Worm (Caenorhabditis elegans): Measurements from ENCODE around the gene nurf-1.

nurf-1 gene

DNA sequence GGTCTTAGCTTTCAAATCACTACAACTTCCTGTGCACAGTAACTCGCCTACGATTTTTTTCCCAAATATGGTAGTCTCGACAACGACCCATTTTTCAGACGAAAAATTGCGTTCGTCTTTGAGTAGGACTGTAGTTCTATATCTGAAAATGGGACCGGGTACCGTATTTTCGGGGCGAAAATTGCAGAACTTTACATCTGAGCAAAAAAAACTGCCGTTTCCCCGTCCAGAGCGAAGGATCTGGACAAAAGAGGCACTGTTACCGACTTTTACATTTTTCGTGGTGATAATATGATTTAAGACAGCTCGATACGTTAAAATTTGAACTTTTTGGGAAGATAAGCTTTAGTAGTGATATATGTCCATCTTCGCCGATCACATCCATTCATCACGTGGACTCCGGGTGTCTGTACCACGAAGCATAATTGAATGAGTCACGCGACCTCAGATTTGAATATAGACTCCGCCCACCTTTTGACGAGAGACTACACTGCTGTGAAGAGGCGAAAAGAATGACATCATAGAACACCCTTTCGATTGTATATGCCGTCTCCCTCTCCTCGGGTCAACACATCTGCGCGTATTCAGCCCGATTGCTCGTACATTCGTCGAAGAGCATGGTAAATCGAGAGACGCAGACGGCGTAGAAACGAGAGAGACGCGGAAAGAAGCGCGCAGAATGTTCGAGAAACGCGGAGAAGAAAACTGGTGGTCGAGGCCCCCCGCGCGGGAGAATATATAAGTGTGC is 14.4 kb downstream of the nurf-1 start:
- TF ChIP-seq nhr-102 (tag; optimal IDR thresholded peaks at IDR 0.05): peak; percentile 91
- peak; percentile 61 for TF ChIP-seq hmg-1.1 (GFP tag; IDR thresholded peaks at IDR 0.05)
- TF ChIP-seq unc-130 (GFP tag; optimal IDR thresholded peaks at IDR 0.05): no peak
- no peak for TF ChIP-seq madf-5 (GFP tag; IDR thresholded peaks at IDR 0.05)
- TF ChIP-seq fos-1 (tag; optimal IDR thresholded peaks at IDR 0.05): no peak
- TF ChIP-seq snpc-4 (tag; optimal IDR thresholded peaks at IDR 0.05): no peak
- no peak for TF ChIP-seq zfp-2 (tag; optimal IDR thresholded peaks at IDR 0.05)
- TF ChIP-seq vab-7 (GFP tag; IDR thresholded peaks at IDR 0.05): no peak
- no peak for TF ChIP-seq F49E8.2 (tag; optimal IDR thresholded peaks at IDR 0.05; ENCODE audit: borderline replicate concordance)
- TF ChIP-seq duxl-1 (tag; optimal IDR thresholded peaks at IDR 0.05; ENCODE audit: poor library complexity): no peak
- no peak for TF ChIP-seq saeg-2 (GFP tag; IDR thresholded peaks at IDR 0.05)
- peak; percentile 82 for TF ChIP-seq nhr-25 (tag; optimal IDR thresholded peaks at IDR 0.05; ENCODE audit: borderline replicate concordance, insufficient read depth)
- TF ChIP-seq nhr-111 (GFP tag; optimal IDR thresholded peaks at IDR 0.05): no peak
- TF ChIP-seq unc-62 (GFP tag; optimal IDR thresholded peaks at IDR 0.05 in 1 of 2): peak in 1 of 2 experiments; percentile 99
- no peak for TF ChIP-seq unc-62 (tag; optimal IDR thresholded peaks at IDR 0.05)
- TF ChIP-seq hif-1 (tag; optimal IDR thresholded peaks at IDR 0.05): peak; percentile 90 to 99
- peak; percentile 98 for TF ChIP-seq aha-1 (tag)
- TF ChIP-seq rbr-2 (tag; optimal IDR thresholded peaks at IDR 0.05): peak; percentile 84
- no peak for TF ChIP-seq pqm-1 (tag; optimal IDR thresholded peaks at IDR 0.05)
- no peak for TF ChIP-seq F44E2.7 (GFP tag; IDR thresholded peaks at IDR 0.05)
- TF ChIP-seq ceh-28 (tag; optimal IDR thresholded peaks at IDR 0.05): no peak
- peak in 1 of 2 experiments; percentile 73 for TF ChIP-seq mdl-1 (tag; optimal IDR thresholded peaks at IDR 0.05)
- TF ChIP-seq egl-43 (GFP tag; IDR thresholded peaks at IDR 0.05): 0 out of 2 replicates have a peak, but pooled peaks have one; percentile 24
- TF ChIP-seq mdt-29 (GFP tag; IDR thresholded peaks at IDR 0.05): peak; percentile 94
- TF ChIP-seq nhr-6 (tag; optimal IDR thresholded peaks at IDR 0.05): peak; percentile 78
- TF ChIP-seq mxl-2 (GFP tag; conservative IDR thresholded peaks at IDR 0.05): no peak
- no peak for TF ChIP-seq lin-39 (tag; optimal IDR thresholded peaks at IDR 0.05)
- TF ChIP-seq lin-38 (GFP tag; IDR thresholded peaks at IDR 0.05): peak; percentile 74
- TF ChIP-seq lsy-2 (tag; optimal IDR thresholded peaks at IDR 0.05): peak; percentile 15 to 77
- TF ChIP-seq nhr-11 (tag; optimal IDR thresholded peaks at IDR 0.05): no peak
- TF ChIP-seq cey-2 (tag; optimal IDR thresholded peaks at IDR 0.05; ENCODE audit: borderline replicate concordance, insufficient read depth): no peak
- TF ChIP-seq daf-8 (GFP tag; IDR thresholded peaks at IDR 0.05): no peak
- no peak for TF ChIP-seq Y75B8A.6 (GFP tag; IDR thresholded peaks at IDR 0.05)
- no peak for TF ChIP-seq aly-2 (tag; optimal IDR thresholded peaks at IDR 0.05)
- TF ChIP-seq hlh-11 (tag; optimal IDR thresholded peaks at IDR 0.05): peak; percentile 96
- no peak for TF ChIP-seq gei-8 (GFP tag; optimal IDR thresholded peaks at IDR 0.05)
- no peak for TF ChIP-seq lir-3 (tag; optimal IDR thresholded peaks at IDR 0.05)
- no peak for TF ChIP-seq fkh-10 (GFP tag; optimal IDR thresholded peaks at IDR 0.05)
- TF ChIP-seq lin-29 (GFP tag; IDR thresholded peaks at IDR 0.05): peak; percentile 69; the same call in 1 of the 2 replicates
- no peak for TF ChIP-seq nhr-237 (tag; optimal IDR thresholded peaks at IDR 0.05)
- TF ChIP-seq attf-4 (tag; optimal IDR thresholded peaks at IDR 0.05): no peak
- no peak for TF ChIP-seq egl-27 (tag; optimal IDR thresholded peaks at IDR 0.05)
- peak; percentile 55 for TF ChIP-seq spr-1 (tag; optimal IDR thresholded peaks at IDR 0.05)
- TF ChIP-seq lin-13 (GFP tag; optimal IDR thresholded peaks at IDR 0.05): no peak
- no peak for TF ChIP-seq tag-97 (GFP tag; IDR thresholded peaks at IDR 0.05)
- TF ChIP-seq F26F4.8 (GFP tag; conservative IDR thresholded peaks at IDR 0.05): no peak
- TF ChIP-seq sdz-12 (GFP tag; optimal IDR thresholded peaks at IDR 0.05): no peak
- peak; percentile 62 for TF ChIP-seq nhr-10 (tag; optimal IDR thresholded peaks at IDR 0.05)
- no peak for TF ChIP-seq unc-39 (tag; optimal IDR thresholded peaks at IDR 0.05)
- TF ChIP-seq jun-1 (tag; optimal IDR thresholded peaks at IDR 0.05): no peak
- peak; percentile 36 for TF ChIP-seq nhr-28 (tag; optimal IDR thresholded peaks at IDR 0.05)
